Worm (Caenorhabditis elegans): ENCODE measurements around the gene srh-61.

The srh-61 gene

DNA sequence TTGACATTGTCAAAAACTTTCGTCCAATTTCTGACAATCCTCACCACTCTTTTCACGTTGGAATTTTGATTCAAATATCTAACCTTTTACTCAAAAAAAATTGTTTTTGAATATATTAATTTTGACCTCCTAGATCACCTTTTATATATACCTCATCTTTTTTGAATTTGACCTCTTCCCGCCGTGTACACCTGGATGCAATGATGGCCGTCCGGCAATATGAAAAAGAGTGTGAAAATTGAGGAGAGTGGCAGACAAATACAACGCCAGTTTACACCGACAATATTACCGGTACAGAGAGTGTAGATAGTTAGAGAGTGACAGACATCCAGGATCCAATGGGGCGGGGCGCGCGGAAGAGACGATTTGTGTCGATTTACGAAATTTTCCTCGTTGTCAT, 3.4 kb upstream of the srh-61 start, which contains the start of gene ceh-99:
ceh-99 (plus strand) TSS at position 366 of the 400 bp plus-strand sequence.
- TF ChIP-seq nhr-12 (tag; optimal IDR thresholded peaks at IDR 0.05) = no peak
- TF ChIP-seq F13H6.1 (tag; optimal IDR thresholded peaks at IDR 0.05) = no peak
- TF ChIP-seq egl-27 (tag; optimal IDR thresholded peaks at IDR 0.05) = no peak
- no peak for TF ChIP-seq lin-11 (tag; optimal IDR thresholded peaks at IDR 0.05)
- TF ChIP-seq dmd-4 (tag; optimal IDR thresholded peaks at IDR 0.05) = no peak
- TF ChIP-seq ztf-11 (tag; optimal IDR thresholded peaks at IDR 0.05) = no peak

DNA sequence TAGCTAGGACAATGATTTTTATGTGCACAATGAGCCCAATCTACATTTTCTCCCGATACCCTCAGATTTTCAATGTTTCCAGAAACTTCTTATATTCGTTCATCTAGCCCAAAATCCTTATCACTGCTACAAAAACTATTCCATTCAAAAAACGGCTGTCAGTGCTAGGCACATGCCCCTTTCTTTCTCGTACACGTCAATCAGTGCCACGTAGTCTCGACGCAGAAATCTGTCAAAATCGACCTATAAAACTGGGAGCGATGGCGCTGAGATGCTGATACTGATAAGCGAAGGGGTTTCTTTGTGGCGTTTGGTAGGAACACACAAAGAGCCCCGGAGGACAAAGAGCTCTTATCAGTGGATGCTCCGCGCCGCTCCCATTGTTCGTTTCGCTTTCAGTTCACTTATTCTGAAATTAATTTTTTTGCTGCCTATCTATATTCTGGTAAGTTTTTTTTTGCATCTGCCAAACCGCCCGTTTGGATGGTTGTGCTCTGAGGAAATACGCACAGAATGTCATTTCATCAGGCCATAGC, 2.7 kb upstream of the srh-61 start, which contains the start of gene srh-70:
srh-70 (minus strand) TSS at position 51 of the 536 bp plus-strand sequence.
- TF ChIP-seq fos-1 (tag; optimal IDR thresholded peaks at IDR 0.05) = peak; percentile 78
- TF ChIP-seq sma-9 (GFP tag; optimal IDR thresholded peaks at IDR 0.05) = peak; percentile 33
- TF ChIP-seq sma-9 (tag; optimal IDR thresholded peaks at IDR 0.05) = no peak
- TF ChIP-seq egl-27 (tag; optimal IDR thresholded peaks at IDR 0.05) = no peak
- no peak for TF ChIP-seq nhr-23 (tag; optimal IDR thresholded peaks at IDR 0.05)
- no peak for TF ChIP-seq mdl-1 (tag; optimal IDR thresholded peaks at IDR 0.05)
- TF ChIP-seq crh-2 (tag; optimal IDR thresholded peaks at IDR 0.05) = peak; percentile 55

DNA sequence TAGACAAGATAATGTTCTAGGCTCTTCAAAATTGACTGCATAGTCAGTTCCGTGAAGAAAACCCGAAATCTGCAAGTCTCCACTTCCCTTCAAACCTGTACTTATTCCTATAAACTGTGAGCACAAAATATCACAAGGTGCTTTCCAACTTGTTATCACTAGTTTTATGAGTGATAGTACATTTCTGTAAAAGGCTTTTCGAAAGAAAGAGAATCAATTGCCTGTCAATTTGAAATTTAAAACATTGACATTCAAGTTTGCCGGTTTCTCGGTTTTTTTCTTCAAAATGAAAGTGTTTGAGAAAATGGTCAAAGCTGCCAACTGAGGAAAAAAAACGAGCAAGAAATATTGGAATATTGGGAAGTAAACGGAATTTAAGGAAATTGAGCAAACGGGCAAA, 1.8 kb upstream of the srh-61 start:
- TF ChIP-seq unc-62 (GFP tag; optimal IDR thresholded peaks at IDR 0.05) = no peak
- no peak for TF ChIP-seq skn-1 (tag; optimal IDR thresholded peaks at IDR 0.05)
- TF ChIP-seq ztf-4 (tag; optimal IDR thresholded peaks at IDR 0.05) = no peak
- no peak for TF ChIP-seq nhr-10 (tag; optimal IDR thresholded peaks at IDR 0.05)
- no peak for TF ChIP-seq unc-55 (GFP tag; optimal IDR thresholded peaks at IDR 0.05)
- TF ChIP-seq mbf-1 (tag; optimal IDR thresholded peaks at IDR 0.05) = no peak
- TF ChIP-seq unc-39 (tag; optimal IDR thresholded peaks at IDR 0.05) = no peak
- no peak for TF ChIP-seq nhr-23 (tag; optimal IDR thresholded peaks at IDR 0.05)

- TF ChIP-seq nhr-21 (tag; optimal IDR thresholded peaks at IDR 0.05) (no peak), peb-1 (tag; optimal IDR thresholded peaks at IDR 0.05) (no peak), mab-5 (tag; optimal IDR thresholded peaks at IDR 0.05) (no peak), ama-1 (optimal IDR thresholded peaks at IDR 0.05) (no peak), Y55F3AM.14 (GFP tag; optimal IDR thresholded peaks at IDR 0.05) (no peak), lin-39 (tag; optimal IDR thresholded peaks at IDR 0.05) (no peak)
Observed at ce11 chrII:12514620-12515019, 1.6 kb downstream of the srh-61 start, which contains the start of gene srh-69. Gene srh-69, minus strand, starts transcription at chrII:12514720.

- TF ChIP-seq gmeb-1 (tag; optimal IDR thresholded peaks at IDR 0.05) = no peak
Observed at ce11 chrII:12511866-12512265, 4.3 kb downstream of the srh-61 start, which contains the start of gene srh-73. Gene srh-73, plus strand, starts transcription at chrII:12512166.

DNA sequence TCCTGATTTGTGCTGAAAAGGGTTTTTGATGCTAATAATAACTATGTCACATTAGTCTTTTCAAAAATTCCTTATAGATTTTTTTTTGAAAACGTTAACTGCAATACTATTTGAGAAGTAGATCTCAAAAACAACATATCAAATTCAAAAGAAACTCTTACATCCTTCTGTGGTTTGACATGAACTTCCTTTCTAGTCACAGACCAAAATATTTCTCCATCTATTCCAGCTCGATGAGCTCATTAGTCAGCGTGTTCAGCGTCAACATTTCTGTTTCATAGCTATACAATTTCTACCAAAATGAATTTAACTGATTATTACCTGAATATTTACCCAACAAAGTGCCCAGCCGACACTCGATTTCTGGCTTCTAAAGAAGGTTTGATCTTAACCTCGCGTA, 7.6 kb downstream of the srh-61 start, which contains the start of gene srh-67:
srh-67 (plus strand) TSS at position 301 of the 400 bp plus-strand sequence.
- no peak for TF ChIP-seq elt-1 (tag; optimal IDR thresholded peaks at IDR 0.05)
- no peak for TF ChIP-seq mab-5 (tag; optimal IDR thresholded peaks at IDR 0.05)
- TF ChIP-seq R02D3.7 (tag; optimal IDR thresholded peaks at IDR 0.05) = no peak
- no peak for TF ChIP-seq nhr-23 (tag; optimal IDR thresholded peaks at IDR 0.05)
- TF ChIP-seq snpc-4 (tag; optimal IDR thresholded peaks at IDR 0.05) = no peak
- no peak for TF ChIP-seq unc-39 (tag; optimal IDR thresholded peaks at IDR 0.05)
- TF ChIP-seq blmp-1 (tag; optimal IDR thresholded peaks at IDR 0.05; ENCODE audit: insufficient read depth) = no peak
- no peak for TF ChIP-seq mdl-1 (tag; optimal IDR thresholded peaks at IDR 0.05)
- no peak for TF ChIP-seq lin-39 (tag; optimal IDR thresholded peaks at IDR 0.05)
- no peak for TF ChIP-seq gmeb-1 (tag; optimal IDR thresholded peaks at IDR 0.05)

- TF ChIP-seq blmp-1 (tag; optimal IDR thresholded peaks at IDR 0.05; ENCODE audit: insufficient read depth) (no peak), gmeb-1 (tag; optimal IDR thresholded peaks at IDR 0.05) (no peak), alr-1 (tag; optimal IDR thresholded peaks at IDR 0.05) (no peak), ztf-4 (tag; optimal IDR thresholded peaks at IDR 0.05) (no peak), elt-3 (tag; optimal IDR thresholded peaks at IDR 0.05) (no peak), R02D3.7 (tag; optimal IDR thresholded peaks at IDR 0.05) (no peak), ztf-1 (GFP tag; conservative IDR thresholded peaks at IDR 0.05) (no peak), lin-13 (GFP tag; optimal IDR thresholded peaks at IDR 0.05) (no peak), nhr-237 (tag; optimal IDR thresholded peaks at IDR 0.05) (no peak), unc-55 (GFP tag; optimal IDR thresholded peaks at IDR 0.05) (no peak), dmd-4 (tag; optimal IDR thresholded peaks at IDR 0.05) (no peak), nhr-77 (tag; optimal IDR thresholded peaks at IDR 0.05) (no peak), mbf-1 (tag; optimal IDR thresholded peaks at IDR 0.05) (no peak)
Observed at ce11 chrII:12507038-12507437, 9.2 kb downstream of the srh-61 start, which contains the start of gene srh-68. Gene srh-68, plus strand, starts transcription at chrII:12507338.

Data from whole organism, L2 larva.